Fruit fly (Drosophila melanogaster) whole organism, prepupa: Measurements from ENCODE around the gene RSG7.

ENCODE experiments used
- CG11762 ChIP-seq: fragments of 200-800 bp; sonication (Bioruptor generic); optimal IDR thresholded peaks from 3 replicates; lab custom pipeline; 2016; ENCODE audit warnings: missing biosample characterization, missing genetic modification characterization; ENCODE audit not compliant: insufficient read depth
- CG16779 ChIP-seq: fragments of 200-800 bp; sonication (Bioruptor generic); optimal IDR thresholded peaks from 3 replicates; lab custom pipeline; 2017; ENCODE audit warnings: missing biosample characterization, mild to moderate bottlenecking, missing genetic modification characterization
- CG32006 ChIP-seq: fragments of 200-800 bp; sonication (Bioruptor generic); optimal IDR thresholded peaks from 3 replicates; lab custom pipeline; 2017; ENCODE audit warnings: missing biosample characterization, mild to moderate bottlenecking, missing genetic modification characterization
- CG6276 ChIP-seq: fragments of 200-800 bp; sonication (Bioruptor generic); optimal IDR thresholded peaks from 2 replicates; lab custom pipeline; 2017; ENCODE audit warnings: missing biosample characterization, mild to moderate bottlenecking, missing genetic modification characterization
- CG6854 ChIP-seq: fragments of 200-800 bp; sonication (Bioruptor generic); optimal IDR thresholded peaks from 2 replicates; lab custom pipeline; 2017; ENCODE audit warnings: missing biosample characterization, mild to moderate bottlenecking, missing genetic modification characterization
- Ets21C ChIP-seq: fragments of 200-800 bp; sonication (Bioruptor generic); optimal IDR thresholded peaks from 3 replicates; lab custom pipeline; 2016; ENCODE audit warnings: missing biosample characterization, missing genetic modification characterization
- Lpt ChIP-seq: fragments of 200-800 bp; sonication (Bioruptor generic); optimal IDR thresholded peaks from 3 replicates; lab custom pipeline; 2016; ENCODE audit warnings: missing biosample characterization, missing genetic modification characterization
- Sox102F ChIP-seq: fragments of 200-800 bp; sonication (Bioruptor generic); optimal IDR thresholded peaks from 2 replicates; lab custom pipeline; 2016; ENCODE audit warnings: missing biosample characterization, mild to moderate bottlenecking, missing genetic modification characterization
- dac ChIP-seq: fragments of 200-800 bp; sonication (Bioruptor generic); optimal IDR thresholded peaks from 2 replicates; lab custom pipeline; 2017; ENCODE audit warnings: missing biosample characterization, mild to moderate bottlenecking, missing genetic modification characterization

DNA sequence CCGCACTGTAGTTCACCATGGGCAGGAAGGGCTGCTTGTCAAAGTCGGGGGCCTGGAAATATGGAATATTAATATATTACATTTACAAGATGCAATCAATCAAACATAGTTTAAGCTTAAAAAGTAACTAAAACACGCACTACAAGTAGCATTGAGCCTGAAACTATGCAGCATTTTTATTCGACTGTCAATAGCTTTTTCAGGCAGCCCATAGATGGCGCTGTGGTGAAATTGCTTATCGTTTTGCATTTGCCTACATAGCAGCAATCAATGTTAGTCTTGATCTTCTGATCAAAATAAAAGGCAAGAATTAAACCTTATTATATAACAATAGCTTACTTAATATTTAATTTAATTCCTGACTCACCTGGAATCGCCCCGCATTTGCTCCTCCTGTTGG lies 2.3 kb upstream of the RSG7 start:
- TF ChIP-seq CG32006 (no peak), dac (GFP tag; lab: Kevin White, UChicago) (no peak), CG16779 (tag; lab: Kevin White, UChicago) (no peak), CG6276 (no peak), Lpt (GFP tag; lab: Kevin White, UChicago) (no peak), CG6854 (GFP tag; lab: Kevin White, UChicago) (no peak), Ets21C (GFP tag; lab: Kevin White, UChicago) (no peak), Sox102F (GFP tag; lab: Kevin White, UChicago) (no peak), CG11762 (GFP tag; lab: Kevin White, UChicago) (no peak)
